Worm (Caenorhabditis elegans): ENCODE data around the gene fig-1.

fig-1 gene

DNA sequence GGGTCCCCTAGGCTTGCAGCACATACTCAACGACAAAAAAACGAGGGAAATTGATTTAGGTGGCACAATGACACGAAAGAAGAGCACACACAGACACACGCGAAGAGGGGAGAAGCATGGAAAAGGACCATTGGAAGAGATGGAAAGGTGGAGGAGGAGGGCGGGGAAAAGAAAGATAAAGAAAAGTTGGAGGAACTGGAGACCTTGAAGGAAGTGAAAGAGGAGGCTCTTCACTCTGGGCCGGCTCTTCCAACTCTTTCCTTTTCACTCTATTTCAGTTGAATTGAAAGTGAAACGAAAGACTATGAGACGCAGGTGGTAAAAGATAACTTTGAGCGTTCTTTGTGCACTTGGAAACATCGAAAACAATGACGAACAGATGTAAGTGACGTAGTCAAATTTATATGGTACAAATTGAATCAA lies 19.6 kb downstream of the fig-1 start (continued):
- TF ChIP-seq daf-8 (GFP tag; IDR thresholded peaks at IDR 0.05) (no peak), pha-4 (GFP tag; IDR thresholded peaks at IDR 0.05) (no peak), pha-4 (tag; optimal IDR thresholded peaks at IDR 0.05) (no peak), egl-27 (tag; optimal IDR thresholded peaks at IDR 0.05) (no peak), hmg-1.1 (GFP tag; IDR thresholded peaks at IDR 0.05) (peak; percentile 64; the same call in 1 of the 2 replicates), fkh-10 (GFP tag; optimal IDR thresholded peaks at IDR 0.05) (peak; percentile 89), madf-5 (GFP tag; IDR thresholded peaks at IDR 0.05) (no peak), rbr-2 (tag; optimal IDR thresholded peaks at IDR 0.05) (peak; percentile 65), nhr-237 (tag; optimal IDR thresholded peaks at IDR 0.05) (no peak), sdz-12 (GFP tag; optimal IDR thresholded peaks at IDR 0.05) (no peak), attf-4 (tag; optimal IDR thresholded peaks at IDR 0.05) (no peak), lir-3 (tag; optimal IDR thresholded peaks at IDR 0.05) (no peak), lin-15B (tag; optimal IDR thresholded peaks at IDR 0.05) (no peak), zag-1 (tag; optimal IDR thresholded peaks at IDR 0.05) (peak; percentile 12), skn-1 (tag; optimal IDR thresholded peaks at IDR 0.05) (no peak), ama-1 (optimal IDR thresholded peaks at IDR 0.05) (peak; percentile 6), ceh-44 (GFP tag; IDR thresholded peaks at IDR 0.05) (no peak), ceh-32 (tag; optimal IDR thresholded peaks at IDR 0.05; ENCODE audit: poor library complexity) (no peak), snpc-1.2 (GFP tag; IDR thresholded peaks at IDR 0.05) (no peak), D1046.2 (GFP tag; IDR thresholded peaks at IDR 0.05) (0 out of 2 replicates have a peak, but pooled peaks have one; percentile 10), daf-12 (tag; optimal IDR thresholded peaks at IDR 0.05) (no peak), vab-7 (GFP tag; IDR thresholded peaks at IDR 0.05) (no peak), mdt-29 (GFP tag; IDR thresholded peaks at IDR 0.05) (no peak)

- TF ChIP-seq zfp-2 (tag; optimal IDR thresholded peaks at IDR 0.05) = no peak
- no peak for TF ChIP-seq spr-3 (GFP tag; optimal IDR thresholded peaks at IDR 0.05)
- TF ChIP-seq daf-12 (tag; optimal IDR thresholded peaks at IDR 0.05) = no peak
- TF ChIP-seq Y5F2A.4 (GFP tag; optimal IDR thresholded peaks at IDR 0.05) = no peak
- no peak for TF ChIP-seq ceh-20 (GFP tag; IDR thresholded peaks at IDR 0.05)
- no peak for TF ChIP-seq sdz-12 (GFP tag; optimal IDR thresholded peaks at IDR 0.05)
- no peak for TF ChIP-seq F44E2.7 (GFP tag; IDR thresholded peaks at IDR 0.05)
- TF ChIP-seq snpc-4 (tag; optimal IDR thresholded peaks at IDR 0.05) = no peak
- no peak for TF ChIP-seq ceh-28 (tag; optimal IDR thresholded peaks at IDR 0.05)
- TF ChIP-seq Y105C5A.15 (GFP tag; IDR thresholded peaks at IDR 0.05) = no peak
- TF ChIP-seq lin-1 (GFP tag; IDR thresholded peaks at IDR 0.05) = no peak
- no peak for TF ChIP-seq D1046.2 (GFP tag; IDR thresholded peaks at IDR 0.05)
- TF ChIP-seq hif-1 (tag; optimal IDR thresholded peaks at IDR 0.05) = no peak
- TF ChIP-seq ceh-62 (tag; optimal IDR thresholded peaks at IDR 0.05) = no peak
- no peak for TF ChIP-seq nhr-111 (GFP tag; optimal IDR thresholded peaks at IDR 0.05)
- no peak for TF ChIP-seq zip-2 (tag; optimal IDR thresholded peaks at IDR 0.05)
- TF ChIP-seq daf-19 (GFP tag; conservative IDR thresholded peaks at IDR 0.05) = no peak
- no peak for TF ChIP-seq saeg-2 (GFP tag; IDR thresholded peaks at IDR 0.05)
- TF ChIP-seq set-16 (GFP tag; IDR thresholded peaks at IDR 0.05) = no peak
- TF ChIP-seq F26F4.8 (GFP tag; conservative IDR thresholded peaks at IDR 0.05) = no peak
- no peak for TF ChIP-seq skn-1 (tag; optimal IDR thresholded peaks at IDR 0.05)
- no peak for TF ChIP-seq pha-4 (GFP tag; IDR thresholded peaks at IDR 0.05)
- peak; percentile 27 for TF ChIP-seq pha-4 (tag; optimal IDR thresholded peaks at IDR 0.05)
- no peak for TF ChIP-seq zip-11 (GFP tag; IDR thresholded peaks at IDR 0.05)
- TF ChIP-seq daf-16 (GFP tag; optimal IDR thresholded peaks at IDR 0.05) = no peak
- peak; percentile 64 for TF ChIP-seq daf-16 (tag; optimal IDR thresholded peaks at IDR 0.05)
- no peak for TF ChIP-seq lin-15B (tag; optimal IDR thresholded peaks at IDR 0.05)
- TF ChIP-seq ztf-7 (tag; optimal IDR thresholded peaks at IDR 0.05) = no peak
- TF ChIP-seq nhr-77 (tag; optimal IDR thresholded peaks at IDR 0.05) = peak; percentile 14
- no peak for TF ChIP-seq gei-8 (GFP tag; optimal IDR thresholded peaks at IDR 0.05)
- TF ChIP-seq dve-1 (tag; optimal IDR thresholded peaks at IDR 0.05; ENCODE audit: insufficient read depth) = peak; percentile 29
- no peak for TF ChIP-seq nhr-102 (tag; optimal IDR thresholded peaks at IDR 0.05)
- TF ChIP-seq lin-13 (GFP tag; optimal IDR thresholded peaks at IDR 0.05) = peak; percentile 39
- TF ChIP-seq nhr-28 (tag; optimal IDR thresholded peaks at IDR 0.05) = peak; percentile 96
- TF ChIP-seq dmd-9 (GFP tag; IDR thresholded peaks at IDR 0.05) = no peak
- TF ChIP-seq lin-29 (GFP tag; IDR thresholded peaks at IDR 0.05) = no peak
These were observed 20.5 kb downstream of the fig-1 start, which contains the start of gene vps-36 for ce11 chrV:10960544-10960943. TSS of gene vps-36 (minus strand) at chrV:10960669.

Measured in whole organism, L4 larva.